Worm (Caenorhabditis elegans) whole organism, mixed stage, embryonic: Measurements from ENCODE around the gene clc-18.

Experiments
- nhr-12 ChIP-seq: fragments of 150-350 bp; optimal IDR thresholded peaks from 2 replicates; lab custom pipeline; 2014; ENCODE audit warnings: missing biosample characterization, missing genetic modification characterization
- unc-62 ChIP-seq: fragments of 150-350 bp; optimal IDR thresholded peaks from 2 replicates; lab custom pipeline; 2014; ENCODE audit warnings: missing biosample characterization, missing genetic modification reagents, missing genetic modification characterization

DNA sequence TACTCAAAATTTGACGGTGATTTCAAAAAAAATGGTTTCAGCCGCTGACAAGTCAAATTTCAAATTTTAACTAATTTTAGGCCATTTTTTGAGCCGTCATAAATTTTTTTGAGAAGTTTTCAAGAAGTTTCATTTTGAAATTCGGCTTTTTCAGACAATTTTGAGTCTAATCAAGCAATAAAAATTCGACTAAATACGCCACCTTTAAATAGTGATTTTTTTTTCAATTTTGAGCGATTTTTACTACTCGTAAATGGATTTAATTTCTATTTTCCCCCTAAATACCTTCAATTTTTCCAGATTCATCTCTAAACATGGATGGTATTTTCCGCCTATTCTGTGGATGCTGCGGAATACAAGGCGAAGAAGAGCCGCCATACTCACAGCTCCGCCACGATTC is 34.4 kb upstream of the clc-18 start, which contains the start of gene Y45G5AL.1:
- TF ChIP-seq unc-62 (GFP tag; lab: Kevin White, UChicago) (no peak), nhr-12 (no peak)
